Worm (Caenorhabditis elegans): ENCODE data around the gene C33B4.2.

Gene C33B4.2

DNA sequence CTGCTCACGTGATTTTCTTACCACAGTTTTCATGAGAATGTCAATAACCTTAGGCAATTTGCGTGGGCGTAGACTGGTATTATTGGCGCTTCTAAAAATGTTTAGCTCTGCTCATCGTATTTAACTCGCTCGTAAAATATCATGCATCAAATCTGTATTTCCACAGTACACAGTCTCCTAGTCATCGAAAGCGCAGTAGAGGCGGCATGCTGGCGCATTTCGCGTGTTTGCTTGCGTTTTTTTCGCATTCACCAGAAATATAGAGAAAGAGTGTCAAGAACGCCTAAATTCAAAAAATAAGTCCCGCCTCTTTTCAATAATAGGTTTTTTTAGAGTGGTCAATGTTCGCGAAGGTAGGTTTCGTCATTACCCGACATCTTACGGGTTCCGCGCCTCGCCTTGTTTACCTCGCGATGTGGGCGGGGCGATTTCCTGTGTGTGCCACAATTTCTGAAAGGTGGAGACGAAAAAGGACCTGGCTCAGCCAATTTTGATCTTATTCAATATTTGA, 4.7 kb upstream of the C33B4.2 start:
- TF ChIP-seq elt-3 (tag; optimal IDR thresholded peaks at IDR 0.05) (peak in 1 of 6 experiments; percentile 31), nhr-12 (tag; optimal IDR thresholded peaks at IDR 0.05) (no peak), efl-1 (optimal IDR thresholded peaks at IDR 0.05) (peak; percentile 2 to 54), efl-1 (GFP tag; optimal IDR thresholded peaks at IDR 0.05 in 1 of 2) (peak in 1 of 2 experiments; percentile 56), unc-30 (tag; optimal IDR thresholded peaks at IDR 0.05) (no peak), ceh-8 (GFP tag; optimal IDR thresholded peaks at IDR 0.05) (no peak), snu-23 (GFP tag; optimal IDR thresholded peaks at IDR 0.05) (peak; percentile 32), sptf-1 (tag; optimal IDR thresholded peaks at IDR 0.05) (no peak), ceh-88 (GFP tag; IDR thresholded peaks at IDR 0.05) (no peak), zip-4 (GFP tag; optimal IDR thresholded peaks at IDR 0.05) (no peak), rnt-1 (tag; optimal IDR thresholded peaks at IDR 0.05) (peak; percentile 23), nhr-76 (tag; optimal IDR thresholded peaks at IDR 0.05) (no peak), nhr-11 (tag; optimal IDR thresholded peaks at IDR 0.05) (no peak), pax-3 (tag; optimal IDR thresholded peaks at IDR 0.05) (no peak), swsn-7 (tag; optimal IDR thresholded peaks at IDR 0.05) (peak; percentile 42), unc-62 (GFP tag; optimal IDR thresholded peaks at IDR 0.05) (no peak), nhr-90 (tag; optimal IDR thresholded peaks at IDR 0.05; ENCODE audit: poor library complexity) (peak; percentile 69), irx-1 (tag; optimal IDR thresholded peaks at IDR 0.05) (no peak), hlh-4 (tag; optimal IDR thresholded peaks at IDR 0.05) (no peak), hlh-17 (GFP tag; optimal IDR thresholded peaks at IDR 0.05; ENCODE audit: borderline replicate concordance) (no peak), fkh-4 (tag; optimal IDR thresholded peaks at IDR 0.05; ENCODE audit: borderline replicate concordance) (no peak), elt-2 (tag; optimal IDR thresholded peaks at IDR 0.05) (peak; percentile 62), nhr-237 (tag; optimal IDR thresholded peaks at IDR 0.05) (no peak), nhr-85 (tag) (peak; percentile 88), lir-3 (tag; optimal IDR thresholded peaks at IDR 0.05; ENCODE audit: poor library complexity) (no peak), nhr-28 (tag; optimal IDR thresholded peaks at IDR 0.05) (no peak), nhr-77 (tag; optimal IDR thresholded peaks at IDR 0.05) (peak; percentile 16), blmp-1 (tag; optimal IDR thresholded peaks at IDR 0.05) (no peak), lin-15B (tag; optimal IDR thresholded peaks at IDR 0.05) (peak; percentile 13), snpc-4 (tag; optimal IDR thresholded peaks at IDR 0.05) (peak; percentile 96), grh-1 (GFP tag; IDR thresholded peaks at IDR 0.05) (peak; percentile 8; the same call in 1 of the 2 replicates), lin-39 (tag; optimal IDR thresholded peaks at IDR 0.05) (peak; percentile 34), efl-3 (GFP tag; optimal IDR thresholded peaks at IDR 0.05) (no peak), unc-86 (tag; optimal IDR thresholded peaks at IDR 0.05) (no peak), C34B4.2 (tag; optimal IDR thresholded peaks at IDR 0.05) (no peak), mep-1 (tag; optimal IDR thresholded peaks at IDR 0.05) (no peak), ets-5 (GFP tag; IDR thresholded peaks at IDR 0.05) (no peak), lin-13 (GFP tag; optimal IDR thresholded peaks at IDR 0.05) (peak; percentile 1), vab-15 (tag; optimal IDR thresholded peaks at IDR 0.05) (no peak), egl-13 (tag; optimal IDR thresholded peaks at IDR 0.05) (no peak), sup-37 (GFP tag; optimal IDR thresholded peaks at IDR 0.05) (peak; percentile 36), dpl-1 (GFP tag; optimal IDR thresholded peaks at IDR 0.05) (peak in 2 of 3 experiments; percentile 17 to 35), alr-1 (tag; optimal IDR thresholded peaks at IDR 0.05; ENCODE audit: borderline replicate concordance) (no peak), lsy-2 (tag; optimal IDR thresholded peaks at IDR 0.05) (peak in 1 of 2 experiments; percentile 14), ces-1 (GFP tag; optimal IDR thresholded peaks at IDR 0.05) (no peak), nhr-19 (GFP tag; conservative IDR thresholded peaks at IDR 0.05) (peak; percentile 60), ama-1 (optimal IDR thresholded peaks at IDR 0.05) (peak; percentile 82), nhr-47 (tag; optimal IDR thresholded peaks at IDR 0.05) (peak; percentile 68), Y116A8C.19 (tag; optimal IDR thresholded peaks at IDR 0.05; ENCODE audit: borderline replicate concordance) (no peak), nhr-84 (tag; optimal IDR thresholded peaks at IDR 0.05) (no peak), tbx-2 (tag; optimal IDR thresholded peaks at IDR 0.05) (no peak), egl-27 (tag; optimal IDR thresholded peaks at IDR 0.05) (no peak), nhr-71 (tag; optimal IDR thresholded peaks at IDR 0.05) (peak; percentile 69)

Data from whole organism, L1 larva.